Worm (Caenorhabditis elegans): ENCODE results near the gene C45B11.5.

- TF ChIP-seq ztf-23 (GFP tag; IDR thresholded peaks at IDR 0.05) = no peak
- TF ChIP-seq T22C8.4 (GFP tag; IDR thresholded peaks at IDR 0.05) = no peak
- no peak for TF ChIP-seq flt-1 (GFP tag; IDR thresholded peaks at IDR 0.05)
- TF ChIP-seq cog-1 (tag; optimal IDR thresholded peaks at IDR 0.05) = no peak
- TF ChIP-seq med-1 (GFP tag; optimal IDR thresholded peaks at IDR 0.05; ENCODE audit: insufficient read depth) = no peak
- no peak for TF ChIP-seq tab-1 (GFP tag; IDR thresholded peaks at IDR 0.05)
- TF ChIP-seq ref-1 (GFP tag; conservative IDR thresholded peaks at IDR 0.05) = no peak
- TF ChIP-seq ztf-29 (GFP tag; IDR thresholded peaks at IDR 0.05) = no peak
- no peak for TF ChIP-seq klf-2 (GFP tag; conservative IDR thresholded peaks at IDR 0.05)
Observed at ce11 chrV:11012419-11012818, 29.2 kb upstream of the C45B11.5 start, which contains the start of gene C13G3.1.
